Fruit fly (Drosophila melanogaster): ENCODE measurements around the gene drd.

Gene drd

dm6 chrX:15121714-15122113 lies 3.8 kb upstream of the drd start (continued):
- TF ChIP-seq her (GFP tag; optimal IDR thresholded peaks at IDR 0.05): no peak
- TF ChIP-seq HmgZ (tag; optimal IDR thresholded peaks at IDR 0.05): no peak
- TF ChIP-seq CG11456 (GFP tag; IDR thresholded peaks at IDR 0.05): no peak
- peak; percentile 76 for TF ChIP-seq dmrt99B (tag; optimal IDR thresholded peaks at IDR 0.05)
- 0 out of 3 replicates have a peak, but pooled peaks have one; percentile 13 for TF ChIP-seq CG14050 (GFP tag; IDR thresholded peaks at IDR 0.05)
- TF ChIP-seq mam (GFP tag; optimal IDR thresholded peaks at IDR 0.05): no peak
- no peak for TF ChIP-seq bowl (GFP tag; IDR thresholded peaks at IDR 0.05)
- peak; percentile 55 for TF ChIP-seq CG2712 (tag; optimal IDR thresholded peaks at IDR 0.05)
- no peak for TF ChIP-seq Hey (tag; optimal IDR thresholded peaks at IDR 0.05)
- peak; percentile 57 for TF ChIP-seq stc (GFP tag; IDR thresholded peaks at IDR 0.05)
- no peak for TF ChIP-seq CG14667 (GFP tag; IDR thresholded peaks at IDR 0.05)
- TF ChIP-seq fd96Cb (tag; optimal IDR thresholded peaks at IDR 0.05): peak; percentile 17
- TF ChIP-seq dimm (GFP tag; IDR thresholded peaks at IDR 0.05): no peak
- peak; percentile 40; the same call in 1 of the 2 replicates for TF ChIP-seq vvl (GFP tag; IDR thresholded peaks at IDR 0.05)
- TF ChIP-seq CG12155 (GFP tag; optimal IDR thresholded peaks at IDR 0.05): no peak
- no peak for TF ChIP-seq Chrac-16 (GFP tag; optimal IDR thresholded peaks at IDR 0.05)
- TF ChIP-seq gcm2 (GFP tag; optimal IDR thresholded peaks at IDR 0.05): no peak
- TF ChIP-seq pan (optimal IDR thresholded peaks at IDR 0.05): no peak
- TF ChIP-seq pan (GFP tag; optimal IDR thresholded peaks at IDR 0.05 in 1 of 2, IDR thresholded peaks at IDR 0.05 in 1 of 2): peak in 1 of 2 experiments; percentile 56
- no peak for TF ChIP-seq CG10321 (GFP tag; IDR thresholded peaks at IDR 0.05)
- TF ChIP-seq al (GFP tag; IDR thresholded peaks at IDR 0.05): no peak
- no peak for TF ChIP-seq CG7987 (GFP tag; optimal IDR thresholded peaks at IDR 0.05)
- TF ChIP-seq HLH3B (GFP tag; IDR thresholded peaks at IDR 0.05): peak; percentile 55; the same call in 1 of the 2 replicates
- TF ChIP-seq dan (GFP tag; IDR thresholded peaks at IDR 0.05): no peak
- TF ChIP-seq CG2120 (GFP tag; optimal IDR thresholded peaks at IDR 0.05): no peak
- 0 out of 2 replicates have a peak, but pooled peaks have one; percentile 19 for TF ChIP-seq CG32772 (GFP tag; IDR thresholded peaks at IDR 0.05)
- TF ChIP-seq Ravus (GFP tag; IDR thresholded peaks at IDR 0.05): no peak
- no peak for TF ChIP-seq usp (GFP tag; optimal IDR thresholded peaks at IDR 0.05)
- TF ChIP-seq CG11723 (GFP tag; optimal IDR thresholded peaks at IDR 0.05): no peak
- TF ChIP-seq CG6813 (GFP tag; optimal IDR thresholded peaks at IDR 0.05): no peak
- TF ChIP-seq CG3163 (GFP tag; optimal IDR thresholded peaks at IDR 0.05): no peak
- TF ChIP-seq CG12942 (GFP tag; optimal IDR thresholded peaks at IDR 0.05): no peak
- TF ChIP-seq Max (GFP tag; optimal IDR thresholded peaks at IDR 0.05): no peak
- TF ChIP-seq eyg (GFP tag; optimal IDR thresholded peaks at IDR 0.05): no peak
- TF ChIP-seq CG6683 (GFP tag; optimal IDR thresholded peaks at IDR 0.05): no peak
- TF ChIP-seq CG7556 (GFP tag; optimal IDR thresholded peaks at IDR 0.05): peak; percentile 25
- TF ChIP-seq pho (GFP tag; optimal IDR thresholded peaks at IDR 0.05): no peak
- TF ChIP-seq phol (tag; optimal IDR thresholded peaks at IDR 0.05): peak; percentile 47
- TF ChIP-seq Kr (GFP tag; optimal IDR thresholded peaks at IDR 0.05): no peak
- no peak for TF ChIP-seq dati (GFP tag; IDR thresholded peaks at IDR 0.05)
- TF ChIP-seq CG8290 (GFP tag; optimal IDR thresholded peaks at IDR 0.05): no peak
- TF ChIP-seq CG8290 (tag; optimal IDR thresholded peaks at IDR 0.05): no peak
- TF ChIP-seq ewg (GFP tag; optimal IDR thresholded peaks at IDR 0.05): no peak
- TF ChIP-seq Rfx (GFP tag; IDR thresholded peaks at IDR 0.05): no peak
- TF ChIP-seq Oli (tag; optimal IDR thresholded peaks at IDR 0.05): peak; percentile 45
- no peak for TF ChIP-seq Pdp1 (GFP tag; optimal IDR thresholded peaks at IDR 0.05)
- TF ChIP-seq CG9215 (GFP tag; IDR thresholded peaks at IDR 0.05): no peak
- TF ChIP-seq Lhr (GFP tag; optimal IDR thresholded peaks at IDR 0.05): no peak
- no peak for TF ChIP-seq CG16815 (GFP tag; optimal IDR thresholded peaks at IDR 0.05)
- no peak for TF ChIP-seq CG33557 (GFP tag; optimal IDR thresholded peaks at IDR 0.05)
- peak; percentile 38; the same call in 1 of the 2 replicates for TF ChIP-seq Xrp1 (GFP tag; IDR thresholded peaks at IDR 0.05)
- TF ChIP-seq sima (GFP tag; optimal IDR thresholded peaks at IDR 0.05): no peak
- no peak for TF ChIP-seq CG4854 (GFP tag; optimal IDR thresholded peaks at IDR 0.05)
